Fruit fly (Drosophila melanogaster) S2 (cell line): Measurements from ENCODE around the gene CG5880.

Experiments used
- CG8478 ChIP-seq: fragments of >200 bp; optimal IDR thresholded peaks from 2 replicates; lab custom pipeline; 2018
- CTCF ChIP-seq, 2 experiments: fragments of >200 bp; optimal IDR thresholded peaks; 2 replicates each; lab custom pipeline; 2018

DNA sequence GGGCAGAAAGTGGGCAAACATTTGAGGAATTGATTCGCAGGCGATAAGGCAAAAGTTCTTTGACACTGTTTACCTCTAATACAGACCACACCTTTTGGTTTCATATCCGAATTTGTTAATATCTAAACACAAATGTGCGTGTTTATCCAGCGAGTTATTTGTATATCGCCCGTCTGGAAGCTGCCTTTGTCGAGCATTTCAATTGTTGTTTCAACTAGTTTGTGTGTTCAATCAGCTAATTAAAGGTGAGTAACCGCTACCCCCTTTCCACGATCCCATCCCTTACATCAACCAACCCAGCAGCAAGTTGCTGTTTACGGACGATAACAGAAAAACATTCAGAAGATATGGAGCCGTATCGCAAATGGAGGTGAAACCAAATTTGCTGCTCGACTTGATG lies 14.9 kb downstream of the CG5880 start:
- TF ChIP-seq CG8478 (no peak), CTCF (optimal IDR thresholded peaks at IDR 0.05; lab: Kevin White, UChicago) (no peak)
